Worm (Caenorhabditis elegans): Measurements from ENCODE around the gene T06A10.106.
"Not testable (repeated sequence)": the region's sequence is repeated elsewhere in the genome, so short reads cannot be mapped to it uniquely, and the experiment has no call there.

- peak; percentile 89 for TF ChIP-seq flt-1 (GFP tag; IDR thresholded peaks at IDR 0.05)
- TF ChIP-seq ref-1 (GFP tag; conservative IDR thresholded peaks at IDR 0.05); cog-1 (tag; optimal IDR thresholded peaks at IDR 0.05); ztf-23 (GFP tag; IDR thresholded peaks at IDR 0.05); klf-2 (GFP tag; conservative IDR thresholded peaks at IDR 0.05); T22C8.4 (GFP tag; IDR thresholded peaks at IDR 0.05); med-1 (GFP tag; optimal IDR thresholded peaks at IDR 0.05; ENCODE audit: insufficient read depth): not testable (repeated sequence)
These were observed 13.6 kb upstream of the T06A10.106 start for ce11 chrIV:16882414-16882813.

Data from whole organism, midembryonic.